Worm (Caenorhabditis elegans) whole organism, L3 larva: ENCODE results near the gene math-34.

ENCODE experiments used
- mml-1 ChIP-seq: fragments of 150-350 bp; sonication (generic microtip); optimal IDR thresholded peaks from 3 replicates; lab custom pipeline; 2014; ENCODE audit warnings: missing biosample characterization, missing genetic modification characterization
- nhr-25 ChIP-seq: sonication (generic microtip); optimal IDR thresholded peaks from 2 replicates; lab custom pipeline; 2017; ENCODE audit warnings: missing biosample characterization, missing genetic modification characterization
- nhr-28 ChIP-seq: fragments of 150-350 bp; optimal IDR thresholded peaks from 2 replicates; lab custom pipeline; 2014; ENCODE audit warnings: missing biosample characterization, missing genetic modification characterization
- nhr-76 ChIP-seq: fragments of 150-350 bp; sonication (generic microtip); optimal IDR thresholded peaks from 5 replicates; lab custom pipeline; 2014; ENCODE audit warnings: missing biosample characterization, missing genetic modification characterization
- pqm-1 ChIP-seq: fragments of 150-350 bp; optimal IDR thresholded peaks from 2 replicates; lab custom pipeline; 2017; ENCODE audit warnings: missing biosample characterization, missing genetic modification characterization, inconsistent platforms
- unc-62 ChIP-seq: fragments of 150-350 bp; sonication (generic microtip); optimal IDR thresholded peaks from 4 replicates; lab custom pipeline; 2014; ENCODE audit warnings: missing biosample characterization, missing genetic modification reagents, missing genetic modification characterization

DNA sequence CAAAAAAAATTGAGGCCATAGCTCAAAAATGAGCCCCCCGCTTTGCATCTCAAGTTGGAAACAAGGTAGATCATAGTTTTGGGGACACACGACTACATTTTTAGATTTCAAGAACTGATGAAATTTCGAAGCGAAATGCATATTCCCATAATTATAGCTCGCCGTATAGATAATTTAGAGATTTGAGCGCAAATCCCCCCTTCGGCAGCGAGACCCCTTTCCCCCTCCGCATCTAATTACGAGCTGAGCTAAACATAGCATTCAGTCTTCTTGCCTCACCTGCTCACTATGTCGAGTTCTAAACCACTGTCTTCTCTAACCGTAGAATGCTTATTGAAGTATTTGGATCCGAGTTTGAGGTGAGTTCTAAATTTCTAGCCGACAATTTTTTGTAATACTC is 49.6 kb upstream of the math-34 start, which contains the start of the genes fbxc-17 and fbxc-15:
- TF ChIP-seq nhr-76 (tag; lab: Kevin White, UChicago), result no peak
- TF ChIP-seq nhr-25 (tag; lab: Kevin White, UChicago), result no peak
- TF ChIP-seq mml-1 (tag; lab: Kevin White, UChicago), result no peak
- TF ChIP-seq unc-62 (GFP tag; lab: Kevin White, UChicago), result no peak
- TF ChIP-seq pqm-1 (tag; lab: Kevin White, UChicago), result no peak
- no peak for TF ChIP-seq nhr-28 (tag; lab: Kevin White, UChicago)
